Worm (Caenorhabditis elegans) whole organism, midembryonic: ENCODE data around the gene frpr-8.

Experiments
- cog-1 ChIP-seq: sonication (generic microtip); optimal IDR thresholded peaks from 2 replicates; lab custom pipeline; 2016; ENCODE audit warnings: missing genetic modification characterization, missing compliant biosample characterization
- flt-1 ChIP-seq: fragments of 200-800 bp; sonication (Bioruptor generic); IDR thresholded peaks from 2 replicates; pipeline ENCODE4 v1.3.6; 2022; ENCODE audit warnings: missing genetic modification characterization, missing compliant biosample characterization

DNA sequence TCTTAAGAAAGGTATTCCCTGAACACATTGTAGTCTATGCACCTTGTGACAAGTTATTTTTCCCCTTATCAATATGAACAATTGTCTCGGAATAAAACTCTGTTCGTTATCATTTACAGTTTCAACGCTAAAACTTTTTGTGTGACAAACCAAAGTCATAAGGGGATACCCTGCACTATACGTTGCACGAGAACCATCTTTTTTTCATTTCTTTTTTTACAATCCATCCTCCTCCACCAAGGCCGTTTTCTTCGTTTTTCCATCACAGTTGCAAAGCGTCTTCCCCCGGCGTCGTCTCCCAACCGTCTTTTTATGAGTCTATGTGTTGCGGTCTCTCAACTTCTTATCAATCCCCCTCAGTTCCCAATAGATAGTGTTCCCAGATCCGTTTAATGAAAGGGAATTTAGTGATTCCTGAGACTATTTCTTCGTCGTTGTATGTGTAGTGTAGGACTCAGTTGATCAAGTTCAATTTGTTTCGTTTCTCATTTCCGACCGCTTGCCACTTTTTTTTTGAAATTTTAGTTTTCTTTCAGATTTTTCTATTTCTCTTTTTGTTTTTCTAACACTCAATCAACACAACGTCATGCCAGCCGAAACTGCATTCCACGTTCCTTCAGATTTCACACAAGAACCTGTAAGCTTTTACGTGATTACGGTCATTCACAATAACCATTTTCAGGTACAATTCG is 21.4 kb upstream of the frpr-8 start:
- TF ChIP-seq cog-1 (tag; lab: Kevin White, UChicago) (no peak), flt-1 (no peak)
